Worm (Caenorhabditis elegans) whole organism, dauer: ENCODE results near the gene par-5.
"Not testable (repeated sequence)": the region's sequence is repeated elsewhere in the genome, so short reads cannot be mapped to it uniquely, and the experiment has no call there.

Experiments
- unc-62 ChIP-seq: sonication (generic microtip); optimal IDR thresholded peaks from 2 replicates; lab custom pipeline; 2017; ENCODE audit warnings: missing biosample characterization, missing genetic modification reagents, missing genetic modification characterization

Gene par-5

DNA sequence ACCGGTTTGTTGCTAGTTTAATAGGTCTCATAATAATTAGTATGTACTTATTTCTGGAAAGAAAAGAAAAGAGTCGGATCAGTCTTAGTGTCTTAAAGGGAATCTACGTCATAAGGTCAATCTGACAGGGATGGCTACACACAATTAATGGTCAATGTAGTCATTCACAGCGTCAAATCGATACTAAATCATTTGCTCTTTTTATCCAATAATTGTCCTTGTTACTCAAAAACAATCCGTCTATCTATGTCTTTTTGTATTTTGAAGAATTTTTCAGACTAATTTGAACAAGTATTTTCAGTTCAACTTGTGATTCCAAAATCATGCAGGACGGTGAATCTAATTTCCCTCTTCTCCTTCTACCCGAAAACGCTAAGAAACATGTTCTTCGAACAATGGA lies 16.9 kb upstream of the par-5 start, which contains the start of gene fbxb-3:
fbxb-3 (plus strand) TSS at position 301 of the 400 bp plus-strand sequence.
- TF ChIP-seq unc-62 (GFP tag; lab: Kevin White, UChicago): no peak

DNA sequence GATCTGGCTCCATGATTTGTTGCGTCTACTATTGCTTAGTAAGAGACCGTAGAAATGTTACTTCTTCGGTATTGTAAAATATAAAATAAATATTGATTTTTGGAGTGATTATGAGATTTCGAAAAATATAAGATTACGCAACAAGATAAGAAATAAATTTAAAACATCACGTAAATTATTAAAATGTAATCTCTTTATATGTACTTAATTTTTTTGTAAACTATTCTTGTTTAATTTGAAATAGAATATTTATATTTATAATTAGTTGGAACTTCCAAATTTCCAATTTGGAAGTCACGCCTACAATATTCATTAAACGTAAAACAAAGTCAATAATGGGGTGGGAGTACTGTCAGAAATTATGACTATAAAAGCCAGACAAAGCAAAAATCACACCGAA lies 11.7 kb upstream of the par-5 start, which contains the start of gene M117.4:
M117.4 (minus strand) TSS at position 101 of the 400 bp plus-strand sequence.
- TF ChIP-seq unc-62 (GFP tag; lab: Kevin White, UChicago): no peak

DNA sequence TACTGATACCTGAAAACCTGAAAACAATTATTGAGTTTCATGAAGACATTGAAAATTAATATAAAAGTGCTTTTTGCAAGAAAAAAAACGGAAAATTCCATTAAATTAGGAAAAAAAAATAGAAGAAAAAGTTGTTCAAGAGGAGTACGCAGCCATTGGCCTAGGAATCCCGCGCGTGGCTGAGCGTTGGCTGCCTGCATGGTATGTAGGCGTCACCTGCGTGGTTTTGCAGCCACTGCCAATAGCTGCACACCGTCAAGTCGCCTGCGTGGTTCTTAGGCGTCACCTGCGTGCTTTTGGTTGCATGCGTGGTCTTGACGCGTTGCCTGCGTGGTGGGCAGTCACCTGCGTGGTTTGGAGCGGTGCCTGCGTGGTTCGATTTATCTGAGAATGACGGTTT lies 6.3 kb upstream of the par-5 start, which contains the start of gene M117.6:
M117.6 (minus strand) TSS at position 101 of the 400 bp plus-strand sequence.
- TF ChIP-seq unc-62 (GFP tag; lab: Kevin White, UChicago): not testable (repeated sequence)

DNA sequence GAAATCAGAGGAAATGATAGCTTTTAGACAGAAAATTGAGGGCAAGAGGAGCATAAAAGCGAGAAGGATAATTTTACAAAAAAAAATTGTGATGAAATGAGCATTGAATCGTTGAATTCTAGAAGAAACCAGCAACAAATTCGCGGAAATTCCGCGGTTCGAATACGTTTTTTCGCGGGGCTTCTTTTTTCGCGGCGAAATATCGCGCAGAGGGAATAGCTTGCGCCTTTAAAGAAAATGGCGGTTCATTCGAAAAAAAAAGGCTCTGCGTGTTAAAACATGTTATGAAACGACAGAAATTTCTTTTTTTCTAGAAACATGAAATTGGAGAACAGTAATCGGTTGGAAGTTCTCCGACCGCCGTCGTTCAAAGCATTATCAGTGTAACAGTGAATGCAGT lies 730 bp upstream of the par-5 start:
- no peak for TF ChIP-seq unc-62 (GFP tag; lab: Kevin White, UChicago)

DNA sequence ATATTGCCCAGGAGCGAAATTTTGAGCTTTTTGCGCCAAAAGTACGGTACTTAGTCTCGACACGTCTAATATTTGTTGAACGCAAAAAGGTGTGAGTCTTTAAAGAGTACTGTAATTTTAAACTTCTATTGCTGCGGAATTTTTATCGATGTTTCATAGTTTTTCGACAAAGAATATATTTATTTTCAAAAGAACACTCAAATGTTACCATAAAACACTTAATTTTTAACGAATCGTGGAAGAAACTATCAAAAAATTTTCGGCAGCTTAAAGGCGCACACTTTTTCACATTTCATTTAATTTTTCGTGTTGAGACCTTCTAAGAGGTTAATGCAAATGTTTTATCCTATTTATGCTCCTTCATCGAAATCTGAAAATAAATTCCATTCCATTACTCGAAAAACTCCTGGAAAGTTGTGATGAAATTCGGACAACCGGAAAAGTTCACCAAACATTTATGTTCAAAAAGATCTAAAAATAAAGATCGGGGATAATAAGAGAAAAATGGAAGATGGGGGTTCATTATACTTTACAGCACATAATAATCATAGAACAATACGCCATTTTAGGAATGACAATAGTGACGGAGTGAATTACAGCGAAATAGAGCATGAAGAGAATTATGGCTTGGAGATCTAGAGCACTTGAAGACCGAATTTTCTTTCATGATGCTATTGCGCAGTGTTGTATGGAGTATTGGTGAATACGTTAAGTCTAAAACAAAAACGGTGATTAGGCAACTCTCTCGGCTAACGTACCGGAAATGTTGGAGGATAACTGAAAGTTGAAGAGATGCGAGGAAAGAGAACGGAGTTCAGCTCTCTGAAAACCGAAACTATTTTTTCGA lies 1.4 kb downstream of the par-5 start:
- TF ChIP-seq unc-62 (GFP tag; lab: Kevin White, UChicago): no peak

DNA sequence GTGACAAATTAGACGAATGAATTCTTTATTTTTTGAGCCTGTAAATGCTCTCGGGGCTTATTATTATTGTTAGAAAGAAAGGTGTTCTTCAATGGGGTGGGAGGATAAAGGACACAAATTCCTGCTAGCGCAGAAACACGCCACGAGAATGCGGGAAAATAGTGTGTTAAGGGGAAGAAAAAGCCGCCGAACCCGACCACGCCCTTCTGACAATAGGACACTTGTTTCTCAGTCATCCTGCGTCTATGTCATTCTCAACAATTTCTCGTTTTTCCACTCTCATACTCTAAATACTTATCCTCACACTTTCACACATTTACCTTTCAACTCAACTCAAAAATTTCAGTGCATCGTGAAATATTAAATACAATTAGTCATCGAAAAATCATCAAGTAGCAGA lies 7.8 kb downstream of the par-5 start, which contains the start of gene M117.1:
M117.1 (plus strand) TSS at position 347 of the 400 bp plus-strand sequence.
- TF ChIP-seq unc-62 (GFP tag; lab: Kevin White, UChicago): no peak

- TF ChIP-seq unc-62 (GFP tag; lab: Kevin White, UChicago): no peak
These were observed 9.7 kb downstream of the par-5 start for ce11 chrIV:11812017-11812416.

DNA sequence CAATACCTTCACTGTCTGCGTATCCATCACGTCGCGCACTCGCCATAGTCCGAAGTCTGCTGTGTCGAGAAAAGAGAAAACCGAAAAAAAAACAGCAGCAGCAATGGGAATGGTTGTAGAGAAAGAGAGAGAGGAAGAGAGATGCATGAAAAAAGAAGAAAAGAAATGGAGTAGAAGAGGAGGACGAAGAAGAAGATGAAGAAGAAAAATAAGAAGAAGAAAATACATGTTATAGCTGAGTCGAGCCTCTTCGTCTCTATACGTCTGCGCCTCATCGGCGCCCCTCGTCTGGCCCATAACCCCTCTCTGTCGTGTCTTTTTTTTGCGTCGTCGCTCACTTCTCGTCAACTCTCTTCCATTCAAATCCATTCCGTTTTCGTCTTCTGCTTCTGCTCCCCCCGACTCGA lies 12.0 kb downstream of the par-5 start:
- TF ChIP-seq unc-62 (GFP tag; lab: Kevin White, UChicago): no peak

DNA sequence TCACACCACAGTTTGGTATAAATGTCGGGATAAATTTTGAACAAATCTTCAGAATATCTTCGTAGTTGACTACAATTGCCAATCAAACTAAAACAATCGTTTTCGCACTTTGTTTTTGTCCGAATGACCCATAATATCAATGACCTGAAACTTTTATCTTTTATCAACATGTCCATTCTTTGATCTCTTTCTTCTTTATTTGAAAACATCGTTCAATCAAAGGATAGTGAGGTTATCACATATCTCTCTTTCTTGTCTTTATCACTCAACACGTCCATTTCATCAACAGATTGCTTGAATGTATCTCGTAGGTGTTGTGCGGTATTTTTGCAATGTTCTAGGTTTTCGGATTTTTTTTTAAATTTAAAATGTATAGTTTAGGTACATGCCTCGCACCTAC lies 12.7 kb downstream of the par-5 start:
- no peak for TF ChIP-seq unc-62 (GFP tag; lab: Kevin White, UChicago)

DNA sequence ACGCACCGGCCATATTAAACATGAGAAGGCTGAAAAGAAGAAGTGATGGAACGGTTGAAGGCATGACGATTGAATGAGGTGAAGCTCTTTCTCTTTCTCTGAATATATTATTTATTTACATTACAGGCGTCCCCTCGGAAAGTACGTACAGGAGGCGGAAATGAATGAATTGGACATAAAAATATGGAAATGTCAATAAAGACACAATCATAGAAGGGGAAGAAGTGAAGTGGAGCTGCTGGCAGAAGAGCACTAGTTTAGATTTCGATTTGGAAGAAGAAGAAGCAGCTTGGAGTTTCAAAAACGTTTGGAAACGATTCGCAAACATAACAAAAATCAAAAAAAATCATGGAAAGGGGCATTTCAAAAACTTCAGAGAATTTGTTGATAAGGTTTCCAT lies 17.7 kb downstream of the par-5 start, which contains the start of gene H01G02.1:
H01G02.1 (minus strand) TSS at position 101 of the 400 bp plus-strand sequence.
- no peak for TF ChIP-seq unc-62 (GFP tag; lab: Kevin White, UChicago)

DNA sequence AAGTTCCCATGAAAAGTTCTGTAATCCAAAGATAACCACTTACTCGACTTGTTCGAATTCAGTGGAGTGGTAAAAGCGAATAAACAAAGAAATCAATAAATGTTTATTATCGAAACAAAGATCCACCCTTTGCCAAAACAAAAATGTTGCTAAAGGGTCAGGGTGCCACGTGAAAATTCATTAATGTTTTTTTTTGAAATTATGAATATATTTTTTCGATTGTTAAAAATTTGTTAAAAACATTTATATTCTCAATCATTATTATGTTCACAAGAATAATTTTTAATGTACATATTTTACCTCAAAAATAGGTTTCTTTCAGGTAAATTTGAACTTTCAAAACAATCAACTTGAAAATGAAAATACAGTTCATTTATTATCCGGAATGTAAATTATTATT lies 18.7 kb downstream of the par-5 start, which contains the start of gene H01G02.4:
H01G02.4 (minus strand) TSS at position 101 of the 400 bp plus-strand sequence.
- no peak for TF ChIP-seq unc-62 (GFP tag; lab: Kevin White, UChicago)

ce11 chrIV:11801078-11801477 lies 20.6 kb downstream of the par-5 start, which contains the start of gene dyf-18:
TSS of gene dyf-18 (minus strand) at chrIV:11801178.
- no peak for TF ChIP-seq unc-62 (GFP tag; lab: Kevin White, UChicago)

ce11 chrIV:11799240-11799639 lies 22.5 kb downstream of the par-5 start:
- no peak for TF ChIP-seq unc-62 (GFP tag; lab: Kevin White, UChicago)

ce11 chrIV:11796818-11797217 lies 24.9 kb downstream of the par-5 start:
- TF ChIP-seq unc-62 (GFP tag; lab: Kevin White, UChicago): no peak

ce11 chrIV:11795964-11796363 lies 25.8 kb downstream of the par-5 start:
- no peak for TF ChIP-seq unc-62 (GFP tag; lab: Kevin White, UChicago)

ce11 chrIV:11793170-11793569 lies 28.6 kb downstream of the par-5 start:
- TF ChIP-seq unc-62 (GFP tag; lab: Kevin White, UChicago): no peak
